Worm (Caenorhabditis elegans): Measurements from ENCODE around the gene hot-3.

ce11 chrII:13916040-13916439, 15.8 kb downstream of the hot-3 start, which contains the start of gene mltn-3:
- TF ChIP-seq Y79H2A.3 (GFP tag; conservative IDR thresholded peaks at IDR 0.05): no peak
- no peak for TF ChIP-seq F10E7.11 (tag; optimal IDR thresholded peaks at IDR 0.05)
- TF ChIP-seq bed-1 (GFP tag; IDR thresholded peaks at IDR 0.05): no peak
- TF ChIP-seq mes-4 (tag; optimal IDR thresholded peaks at IDR 0.05): no peak
- no peak for TF ChIP-seq F33H1.4 (GFP tag; IDR thresholded peaks at IDR 0.05)
- no peak for TF ChIP-seq unc-130 (GFP tag; optimal IDR thresholded peaks at IDR 0.05)

Measured in whole organism, young adult.